Worm (Caenorhabditis elegans) whole organism, L3 larva: ENCODE results near the gene C08F11.3.
"Not testable (repeated sequence)": the region's sequence is repeated elsewhere in the genome, so short reads cannot be mapped to it uniquely, and the experiment has no call there.

Experiments used
- ZK546.5 ChIP-seq: sonication (generic microtip); optimal IDR thresholded peaks from 2 replicates; lab custom pipeline; 2017; ENCODE audit warnings: missing biosample characterization, missing genetic modification characterization
- ama-1 ChIP-seq: fragments of 150-350 bp; optimal IDR thresholded peaks from 2 replicates; lab custom pipeline; 2018
- ceh-82 ChIP-seq: fragments of 150-350 bp; optimal IDR thresholded peaks from 2 replicates; lab custom pipeline; 2014; ENCODE audit warnings: missing biosample characterization, missing genetic modification characterization
- elt-2 ChIP-seq: sonication (generic microtip); optimal IDR thresholded peaks from 2 replicates; lab custom pipeline; 2016; ENCODE audit warnings: missing genetic modification reagents, mild to moderate bottlenecking, missing genetic modification characterization, missing compliant biosample characterization
- fkh-10 ChIP-seq: sonication (generic microtip); optimal IDR thresholded peaks from 2 replicates; lab custom pipeline; 2017; ENCODE audit warnings: missing biosample characterization, missing genetic modification reagents, missing genetic modification characterization
- nhr-25 ChIP-seq: sonication (generic microtip); optimal IDR thresholded peaks from 2 replicates; lab custom pipeline; 2017; ENCODE audit warnings: missing biosample characterization, missing genetic modification characterization
- snpc-4 ChIP-seq: fragments of 150-350 bp; optimal IDR thresholded peaks from 2 replicates; lab custom pipeline; 2014; ENCODE audit warnings: missing biosample characterization, missing genetic modification characterization
- unc-62 ChIP-seq: fragments of 150-350 bp; sonication (generic microtip); optimal IDR thresholded peaks from 4 replicates; lab custom pipeline; 2014; ENCODE audit warnings: missing biosample characterization, missing genetic modification reagents, missing genetic modification characterization

DNA sequence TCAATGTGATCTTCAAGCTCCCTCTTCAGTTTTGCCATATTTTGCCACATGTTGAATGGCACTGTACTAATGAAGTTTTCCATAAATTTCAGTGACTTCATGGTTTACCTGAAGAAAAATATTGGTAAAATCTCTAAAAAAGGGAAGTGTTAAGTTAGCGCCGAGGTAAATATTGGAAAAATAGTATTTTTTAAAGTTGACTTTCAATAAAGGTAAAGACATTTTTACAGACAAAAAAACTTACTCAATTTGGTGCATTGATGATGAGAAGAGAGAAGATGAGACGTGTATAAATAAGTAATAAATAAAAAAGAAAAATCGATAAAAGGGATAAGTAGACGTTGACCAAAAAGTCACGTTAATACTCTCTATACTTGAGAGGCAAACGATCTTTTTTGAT is 21.5 kb upstream of the C08F11.3 start, which contains the start of gene Y45F10B.9:
- TF ChIP-seq snpc-4; elt-2 (tag; lab: Kevin White, UChicago); ZK546.5 (tag; lab: Kevin White, UChicago); nhr-25 (tag; lab: Kevin White, UChicago); ceh-82; unc-62 (GFP tag; lab: Kevin White, UChicago); fkh-10; ama-1 (lab: Kevin White, UChicago): not testable (repeated sequence)
